Worm (Caenorhabditis elegans) whole organism, early embryonic: ENCODE measurements around the gene trk-1.

Source experiments
- B0310.2 ChIP-seq: sonication (generic microtip); optimal IDR thresholded peaks from 2 replicates; lab custom pipeline; 2016; ENCODE audit warnings: mild to moderate bottlenecking, missing genetic modification characterization, missing compliant biosample characterization
- ceh-13 ChIP-seq: fragments of 200-800 bp; sonication (Bioruptor generic); optimal IDR thresholded peaks from 2 replicates; lab custom pipeline; 2018; ENCODE audit warnings: mild to moderate bottlenecking, missing genetic modification characterization, missing compliant biosample characterization
- hmg-4 ChIP-seq: fragments of 200-800 bp; sonication (Bioruptor generic); optimal IDR thresholded peaks from 2 replicates; lab custom pipeline; 2018; ENCODE audit warnings: mild to moderate bottlenecking, missing genetic modification characterization, missing compliant biosample characterization

trk-1 gene

DNA sequence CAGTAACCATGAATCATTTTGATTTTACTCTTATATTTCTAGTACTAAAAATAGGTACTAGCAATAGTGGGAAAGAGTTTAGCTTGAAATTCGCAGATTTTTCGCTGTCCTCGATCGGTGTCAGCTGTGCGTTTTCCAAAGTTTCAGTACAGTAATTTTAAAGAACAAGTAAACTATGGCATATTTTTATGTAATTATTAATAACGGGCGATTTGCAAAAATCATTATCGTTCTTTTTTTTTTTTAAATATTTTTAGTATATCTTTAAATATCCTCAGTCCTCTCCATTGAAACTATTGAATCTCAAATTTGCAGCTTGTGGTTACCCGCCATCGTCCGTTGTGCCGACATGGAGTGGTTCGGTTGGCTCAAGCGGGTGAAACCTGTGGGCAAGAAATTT is 58.0 kb downstream of the trk-1 start, which contains the start of gene C13E3.1:
TSS of gene C13E3.1 (plus strand) at position 301 of the 400 bp plus-strand sequence.
- TF ChIP-seq ceh-13 (GFP tag; lab: Kevin White, UChicago), result no peak
- TF ChIP-seq hmg-4 (GFP tag; lab: Kevin White, UChicago), result no peak
- no peak for TF ChIP-seq B0310.2 (tag; lab: Kevin White, UChicago)
